Worm (Caenorhabditis elegans) whole organism, young adult: ENCODE measurements around the gene cdk-1.

Experiments used
- B0035.1 ChIP-seq: sonication (generic microtip); optimal IDR thresholded peaks from 2 replicates; lab custom pipeline; 2016; ENCODE audit warnings: missing genetic modification characterization, mild to moderate bottlenecking, missing compliant biosample characterization, missing genotype, missing genetic modification reagents
- F22D6.2 ChIP-seq: sonication (generic microtip); optimal IDR thresholded peaks from 2 replicates; lab custom pipeline; 2016; ENCODE audit warnings: mild to moderate bottlenecking, missing genetic modification characterization, missing compliant biosample characterization
- F33H1.4 ChIP-seq: fragments of 200-800 bp; sonication (Bioruptor generic); IDR thresholded peaks from 2 replicates; pipeline ENCODE4 v1.3.6; 2022; ENCODE audit warnings: missing genetic modification reagents, missing genetic modification characterization, missing compliant biosample characterization
- F55B11.4 ChIP-seq: sonication (generic microtip); optimal IDR thresholded peaks from 2 replicates; lab custom pipeline; 2016; ENCODE audit warnings: missing compliant biosample characterization, missing genetic modification characterization, borderline replicate concordance; ENCODE audit not compliant: insufficient read depth
- F57C9.4 ChIP-seq: sonication (generic microtip); optimal IDR thresholded peaks from 2 replicates; lab custom pipeline; 2017; ENCODE audit warnings: mild to moderate bottlenecking, missing genetic modification characterization, missing compliant biosample characterization
- K11D2.4 ChIP-seq: fragments of 200-800 bp; sonication (Bioruptor generic); IDR thresholded peaks from 2 replicates; pipeline ENCODE4 v1.3.6; 2022; ENCODE audit warnings: missing genetic modification reagents, missing genetic modification characterization, missing compliant biosample characterization
- Y56A3A.18 ChIP-seq: fragments of 200-800 bp; sonication (Bioruptor generic); IDR thresholded peaks from 2 replicates; pipeline ENCODE4 v1.3.6; 2022; ENCODE audit warnings: missing genetic modification reagents, missing genetic modification characterization, missing compliant biosample characterization
- Y67H2A.10 ChIP-seq: fragments of 200-800 bp; sonication (Bioruptor generic); conservative IDR thresholded peaks from 2 replicates; pipeline ENCODE4 v1.3.6; 2022; ENCODE audit warnings: missing genetic modification reagents, missing genetic modification characterization, missing compliant biosample characterization
- Y79H2A.3 ChIP-seq: fragments of 200-800 bp; sonication (Bioruptor generic); conservative IDR thresholded peaks from 2 replicates; pipeline ENCODE4 v1.3.6; 2022; ENCODE audit warnings: missing genetic modification reagents, missing genetic modification characterization, missing compliant biosample characterization
- atf-7 ChIP-seq: sonication (generic microtip); optimal IDR thresholded peaks from 2 replicates; lab custom pipeline; 2017; ENCODE audit warnings: mild to moderate bottlenecking, missing genetic modification characterization, missing compliant biosample characterization
- athp-1 ChIP-seq: sonication (generic microtip); optimal IDR thresholded peaks from 2 replicates; lab custom pipeline; 2017; ENCODE audit warnings: mild to moderate bottlenecking, missing genetic modification characterization, missing compliant biosample characterization
- bed-1 ChIP-seq: fragments of 200-800 bp; sonication (Bioruptor generic); IDR thresholded peaks from 2 replicates; pipeline ENCODE4 v1.3.6; 2022; ENCODE audit warnings: missing genetic modification reagents, missing genetic modification characterization, missing compliant biosample characterization
- bed-2 ChIP-seq: fragments of 200-800 bp; sonication (Bioruptor generic); IDR thresholded peaks from 2 replicates; pipeline ENCODE4 v1.3.6; 2022; ENCODE audit warnings: missing genetic modification reagents, missing genetic modification characterization, missing compliant biosample characterization
- ccch-3 ChIP-seq: fragments of 200-800 bp; sonication (Bioruptor generic); optimal IDR thresholded peaks from 2 replicates; lab custom pipeline; 2018; ENCODE audit warnings: mild to moderate bottlenecking, missing genetic modification characterization, missing compliant biosample characterization
- ceh-40 ChIP-seq: fragments of 200-800 bp; sonication (Bioruptor generic); IDR thresholded peaks from 2 replicates; pipeline ENCODE4 v1.3.6; 2022; ENCODE audit warnings: missing genetic modification characterization, missing compliant biosample characterization
- fkh-3 ChIP-seq: sonication (generic microtip); optimal IDR thresholded peaks from 2 replicates; lab custom pipeline; 2016; ENCODE audit warnings: mild to moderate bottlenecking, missing genetic modification characterization, missing compliant biosample characterization
- hrde-1 ChIP-seq: sonication (generic microtip); optimal IDR thresholded peaks from 2 replicates; lab custom pipeline; 2016; ENCODE audit warnings: missing genetic modification characterization, mild to moderate bottlenecking, missing compliant biosample characterization, moderate library complexity, missing genotype, missing genetic modification reagents, borderline replicate concordance
- hsf-1 ChIP-seq: fragments of 200-800 bp; sonication (Bioruptor generic); IDR thresholded peaks from 2 replicates; pipeline ENCODE4 v1.3.6; 2022; ENCODE audit warnings: missing genetic modification reagents, missing genetic modification characterization, missing compliant biosample characterization
- let-607 ChIP-seq, 2 experiments: fragments of 200-800 bp in 1 of 2; sonication (Bioruptor generic) in 1 of 2; sonication (generic microtip) in 1 of 2; optimal IDR thresholded peaks; 2 replicates each; lab custom pipeline; 2016 to 2018; ENCODE audit warnings: mild to moderate bottlenecking in 2 of 2, missing compliant biosample characterization in 2 of 2, missing genetic modification characterization in 2 of 2, moderate library complexity in 2 of 2, missing genotype in 1 of 2
- lin-26 ChIP-seq: fragments of 200-800 bp; sonication (Bioruptor generic); IDR thresholded peaks from 2 replicates; pipeline ENCODE4 v1.3.6; 2022; ENCODE audit warnings: missing genetic modification reagents, missing genetic modification characterization, missing compliant biosample characterization
- lin-35 ChIP-seq, 3 experiments: fragments of 150-350 bp in 2 of 3; sonication (generic microtip) in 1 of 3; optimal IDR thresholded peaks; 2 replicates each; lab custom pipeline; 2014 to 2018; ENCODE audit warnings: missing biosample characterization in 3 of 3, missing genetic modification characterization in 3 of 3, missing genetic modification reagents in 3 of 3
- lsy-27 ChIP-seq: sonication (generic microtip); optimal IDR thresholded peaks from 2 replicates; lab custom pipeline; 2017; ENCODE audit warnings: missing genetic modification characterization, mild to moderate bottlenecking, missing compliant biosample characterization, antibody characterized with exemption, missing genotype, borderline replicate concordance; ENCODE audit not compliant: insufficient read depth
- madf-10 ChIP-seq: sonication (generic microtip); optimal IDR thresholded peaks from 2 replicates; lab custom pipeline; 2016; ENCODE audit warnings: mild to moderate bottlenecking, missing genetic modification characterization, missing compliant biosample characterization
- madf-3 ChIP-seq: fragments of 200-800 bp; sonication (Bioruptor generic); IDR thresholded peaks from 2 replicates; pipeline ENCODE4 v1.3.6; 2022; ENCODE audit warnings: missing genetic modification reagents, missing genetic modification characterization, missing compliant biosample characterization
- madf-6 ChIP-seq: fragments of 200-800 bp; sonication (Bioruptor generic); IDR thresholded peaks from 2 replicates; pipeline ENCODE4 v1.3.6; 2022; ENCODE audit warnings: missing genetic modification reagents, missing genetic modification characterization, missing compliant biosample characterization
- mcd-1 ChIP-seq: fragments of 200-800 bp; sonication (Bioruptor generic); IDR thresholded peaks from 2 replicates; pipeline ENCODE4 v1.3.6; 2022; ENCODE audit warnings: missing genetic modification reagents, missing genetic modification characterization, missing compliant biosample characterization
- mel-28 ChIP-seq: sonication (generic microtip); optimal IDR thresholded peaks from 2 replicates; lab custom pipeline; 2016; ENCODE audit warnings: borderline replicate concordance, mild to moderate bottlenecking, missing genetic modification characterization, missing compliant biosample characterization
- nhr-120 ChIP-seq: fragments of 200-800 bp; sonication (Bioruptor generic); IDR thresholded peaks from 2 replicates; pipeline ENCODE4 v1.3.6; 2022; ENCODE audit warnings: missing genetic modification characterization, missing compliant biosample characterization
- nhr-179 ChIP-seq: sonication (generic microtip); optimal IDR thresholded peaks from 2 replicates; lab custom pipeline; 2016; ENCODE audit warnings: mild to moderate bottlenecking, missing genetic modification characterization, missing compliant biosample characterization
- nhr-27 ChIP-seq: fragments of 200-800 bp; sonication (Bioruptor generic); optimal IDR thresholded peaks from 2 replicates; lab custom pipeline; 2018; ENCODE audit warnings: mild to moderate bottlenecking, missing genetic modification characterization, moderate library complexity, missing compliant biosample characterization
- nhr-80 ChIP-seq: sonication (generic microtip); optimal IDR thresholded peaks from 2 replicates; lab custom pipeline; 2016; ENCODE audit warnings: missing genetic modification characterization, missing compliant biosample characterization
- pha-4 ChIP-seq: fragments of 150-350 bp; sonication (generic microtip); optimal IDR thresholded peaks from 2 replicates; lab custom pipeline; 2014; ENCODE audit warnings: missing biosample characterization, missing genetic modification reagents, missing genetic modification characterization
- sdz-38 ChIP-seq: sonication (generic microtip); optimal IDR thresholded peaks from 2 replicates; lab custom pipeline; 2016; ENCODE audit warnings: missing genotype, missing genetic modification characterization, missing compliant biosample characterization
- sea-2 ChIP-seq: fragments of 200-800 bp; sonication (Bioruptor generic); IDR thresholded peaks from 2 replicates; pipeline ENCODE4 v1.3.6; 2022; ENCODE audit warnings: missing genetic modification characterization, missing compliant biosample characterization
- snpc-1.1 ChIP-seq: sonication (generic microtip); optimal IDR thresholded peaks from 2 replicates; lab custom pipeline; 2017; ENCODE audit warnings: missing genetic modification characterization, mild to moderate bottlenecking, missing compliant biosample characterization, antibody characterized with exemption, moderate library complexity, missing genotype, missing genetic modification reagents; ENCODE audit not compliant: insufficient read depth
- snpc-1.3 ChIP-seq: sonication (generic microtip); optimal IDR thresholded peaks from 2 replicates; lab custom pipeline; 2017; ENCODE audit warnings: missing genetic modification characterization, mild to moderate bottlenecking, missing compliant biosample characterization, antibody characterized with exemption, moderate library complexity, missing genotype, missing genetic modification reagents; ENCODE audit not compliant: insufficient read depth
- tlf-1 ChIP-seq: fragments of 200-800 bp; sonication (Bioruptor generic); optimal IDR thresholded peaks from 2 replicates; lab custom pipeline; 2018; ENCODE audit warnings: mild to moderate bottlenecking, missing genetic modification characterization, missing compliant biosample characterization
- ztf-26 ChIP-seq: sonication (generic microtip); optimal IDR thresholded peaks from 2 replicates; lab custom pipeline; 2017; ENCODE audit warnings: missing genetic modification characterization, missing compliant biosample characterization
- ztf-28 ChIP-seq: fragments of 200-800 bp; sonication (Bioruptor generic); IDR thresholded peaks from 2 replicates; pipeline ENCODE4 v1.3.6; 2022; ENCODE audit warnings: missing genetic modification reagents, missing genetic modification characterization, missing compliant biosample characterization

Gene cdk-1

ce11 chrIII:9783133-9783590 lies 35.9 kb downstream of the cdk-1 start (continued):
- no peak for TF ChIP-seq athp-1 (tag; lab: Kevin White, UChicago)
- TF ChIP-seq hsf-1 (GFP tag; lab: Robert Waterston, UW): 0 out of 2 replicates have a peak, but pooled peaks have one; percentile 54
- no peak for TF ChIP-seq nhr-27 (tag; lab: Kevin White, UChicago)
- TF ChIP-seq madf-6: peak; percentile 42
- TF ChIP-seq sea-2 (GFP tag; lab: Robert Waterston, UW): no peak
- no peak for TF ChIP-seq lin-26 (GFP tag; lab: Robert Waterston, UW)
- peak; percentile 6 for TF ChIP-seq hrde-1 (tag; lab: Kevin White, UChicago)
- TF ChIP-seq Y56A3A.18 (GFP tag; lab: Robert Waterston, UW): peak; percentile 54; the same call in 1 of the 2 replicates
- TF ChIP-seq madf-10 (tag; lab: Kevin White, UChicago): no peak
- peak; percentile 61 for TF ChIP-seq atf-7 (tag; lab: Kevin White, UChicago)
- peak; percentile 42 for TF ChIP-seq tlf-1 (GFP tag; lab: Kevin White, UChicago)
- TF ChIP-seq mel-28 (tag; lab: Kevin White, UChicago): no peak
- no peak for TF ChIP-seq ztf-28 (GFP tag; lab: Robert Waterston, UW)
- TF ChIP-seq ztf-26 (tag; lab: Kevin White, UChicago): no peak
- peak; percentile 7 for TF ChIP-seq B0035.1 (tag; lab: Kevin White, UChicago)
- no peak for TF ChIP-seq Y79H2A.3 (GFP tag; lab: Robert Waterston, UW)
- TF ChIP-seq Y67H2A.10 (GFP tag; lab: Robert Waterston, UW): no peak
- no peak for TF ChIP-seq sdz-38 (tag; lab: Kevin White, UChicago)
- TF ChIP-seq bed-1 (GFP tag; lab: Robert Waterston, UW): 0 out of 2 replicates have a peak, but pooled peaks have one; percentile 14
- TF ChIP-seq pha-4 (tag; lab: Kevin White, UChicago): no peak
- no peak for TF ChIP-seq F55B11.4
- no peak for TF ChIP-seq nhr-179 (tag; lab: Kevin White, UChicago)
- peak; percentile 80 for TF ChIP-seq F57C9.4 (tag; lab: Kevin White, UChicago)
- no peak for TF ChIP-seq nhr-120 (GFP tag; lab: Robert Waterston, UW)
- TF ChIP-seq lin-35 (GFP tag; optimal IDR thresholded peaks at IDR 0.05; lab: Kevin White, UChicago): peak in 1 of 3 experiments; percentile 57

- TF ChIP-seq ccch-3 (GFP tag; lab: Kevin White, UChicago) (no peak), madf-6 (no peak), ztf-26 (tag; lab: Kevin White, UChicago) (no peak), lin-26 (GFP tag; lab: Robert Waterston, UW) (no peak), let-607 (tag; optimal IDR thresholded peaks at IDR 0.05; lab: Kevin White, UChicago) (peak; percentile 97 to 98), nhr-80 (tag; lab: Kevin White, UChicago) (peak; percentile 93)
- TF ChIP-seq, all 124 proteins: peak for 2
These were observed 39.5 kb downstream of the cdk-1 start for ce11 chrIII:9786776-9787175.

ce11 chrIII:9789083-9789482 lies 41.8 kb downstream of the cdk-1 start:
- TF ChIP-seq bed-2 (GFP tag; lab: Robert Waterston, UW) (no peak), ztf-26 (tag; lab: Kevin White, UChicago) (no peak), snpc-1.1 (tag; lab: Kevin White, UChicago) (no peak), mcd-1 (no peak), snpc-1.3 (tag; lab: Kevin White, UChicago) (no peak), K11D2.4 (no peak), F57C9.4 (tag; lab: Kevin White, UChicago) (no peak), hsf-1 (GFP tag; lab: Robert Waterston, UW) (no peak), fkh-3 (tag; lab: Kevin White, UChicago) (no peak), Y56A3A.18 (GFP tag; lab: Robert Waterston, UW) (no peak), F22D6.2 (tag; lab: Kevin White, UChicago) (no peak), lsy-27 (tag; lab: Kevin White, UChicago) (no peak), madf-3 (GFP tag; lab: Robert Waterston, UW) (no peak), ceh-40 (GFP tag; lab: Robert Waterston, UW) (no peak), F33H1.4 (no peak)
